Fruit fly (Drosophila melanogaster): ENCODE measurements around the gene CG12091.

CG12091 gene

dm6 chr3L:1533699-1534431 is 2.8 kb downstream of the CG12091 start, which contains the start of gene Iml1 (continued):
- no peak for TF ChIP-seq Eip74EF (GFP tag; optimal IDR thresholded peaks at IDR 0.05)
- TF ChIP-seq CG3281 (GFP tag; optimal IDR thresholded peaks at IDR 0.05): no peak
- TF ChIP-seq CG18599 (GFP tag; optimal IDR thresholded peaks at IDR 0.05): no peak
- TF ChIP-seq Taf1 (GFP tag; IDR thresholded peaks at IDR 0.05): 0 out of 2 replicates have a peak, but pooled peaks have one; percentile 17
- no peak for TF ChIP-seq twi (tag; optimal IDR thresholded peaks at IDR 0.05)
- no peak for TF ChIP-seq Poxn (GFP tag; IDR thresholded peaks at IDR 0.05)
- no peak for TF ChIP-seq CG13296 (GFP tag; optimal IDR thresholded peaks at IDR 0.05)
- TF ChIP-seq NC2β (GFP tag; optimal IDR thresholded peaks at IDR 0.05): no peak
- no peak for TF ChIP-seq H15 (GFP tag; IDR thresholded peaks at IDR 0.05)
- TF ChIP-seq CG10209 (GFP tag; optimal IDR thresholded peaks at IDR 0.05): no peak
- no peak for TF ChIP-seq hb (GFP tag; IDR thresholded peaks at IDR 0.05; ENCODE audit: partially characterized antibody)
- TF ChIP-seq crol (GFP tag; IDR thresholded peaks at IDR 0.05): no peak
- TF ChIP-seq Atf6 (GFP tag; IDR thresholded peaks at IDR 0.05): peak; percentile 33; the same call in 1 of the 2 replicates
- TF ChIP-seq CG12071 (GFP tag; optimal IDR thresholded peaks at IDR 0.05): no peak
- TF ChIP-seq croc (GFP tag; conservative IDR thresholded peaks at IDR 0.05): no peak
- no peak for TF ChIP-seq BtbVII (GFP tag; optimal IDR thresholded peaks at IDR 0.05)
- TF ChIP-seq fu2 (GFP tag; optimal IDR thresholded peaks at IDR 0.05): no peak
- peak; percentile 63 for TF ChIP-seq CG6272 (GFP tag; IDR thresholded peaks at IDR 0.05)
- TF ChIP-seq B-H1 (GFP tag; IDR thresholded peaks at IDR 0.05): no peak; the same call in 2 of the 3 replicates
- TF ChIP-seq gcm (GFP tag; optimal IDR thresholded peaks at IDR 0.05): no peak
- no peak for TF ChIP-seq org-1 (GFP tag; optimal IDR thresholded peaks at IDR 0.05)
- TF ChIP-seq CG7372 (GFP tag; IDR thresholded peaks at IDR 0.05): peak; percentile 20; the same call in 1 of the 2 replicates

- TF ChIP-seq bab2 (GFP tag; optimal IDR thresholded peaks at IDR 0.05) (no peak), Gug (GFP tag; IDR thresholded peaks at IDR 0.05) (no peak), CG2120 (GFP tag; optimal IDR thresholded peaks at IDR 0.05) (no peak), Aef1 (GFP tag; IDR thresholded peaks at IDR 0.05) (no peak), CG4282 (GFP tag; optimal IDR thresholded peaks at IDR 0.05) (no peak), aop (GFP tag; IDR thresholded peaks at IDR 0.05) (no peak), Trl (optimal IDR thresholded peaks at IDR 0.05) (no peak), Trl (GFP tag; optimal IDR thresholded peaks at IDR 0.05) (no peak), row (GFP tag; IDR thresholded peaks at IDR 0.05) (no peak), CG14050 (GFP tag; IDR thresholded peaks at IDR 0.05) (no peak), CG9876 (GFP tag; optimal IDR thresholded peaks at IDR 0.05) (no peak), CG6272 (GFP tag; IDR thresholded peaks at IDR 0.05) (no peak), E2f2 (GFP tag; IDR thresholded peaks at IDR 0.05) (no peak), CG6765 (GFP tag; optimal IDR thresholded peaks at IDR 0.05) (no peak), CG7372 (GFP tag; IDR thresholded peaks at IDR 0.05) (no peak), tx (GFP tag; optimal IDR thresholded peaks at IDR 0.05) (no peak), btn (GFP tag; optimal IDR thresholded peaks at IDR 0.05) (no peak), HLH4C (GFP tag; IDR thresholded peaks at IDR 0.05; ENCODE audit: partially characterized antibody) (no peak), sob (GFP tag; IDR thresholded peaks at IDR 0.05) (no peak), CG9437 (GFP tag; optimal IDR thresholded peaks at IDR 0.05) (no peak), Chrac-16 (GFP tag; optimal IDR thresholded peaks at IDR 0.05) (no peak)
Measured at dm6 chr3L:1531159-1531558, 5.5 kb downstream of the CG12091 start, which contains the start of gene Ir62a. TSS of gene Ir62a (minus strand) at chr3L:1531259.
